Worm (Caenorhabditis elegans) whole organism, L1 larva: ENCODE data around the gene C54D10.10.

ENCODE experiments used
- lin-13 ChIP-seq: fragments of 150-350 bp; optimal IDR thresholded peaks from 2 replicates; lab custom pipeline; 2014; ENCODE audit warnings: missing biosample characterization, missing genetic modification reagents, missing genetic modification characterization
- lin-35 ChIP-seq, 2 experiments: fragments of 150-350 bp; optimal IDR thresholded peaks; 2 replicates each; lab custom pipeline; 2014; ENCODE audit warnings: missing biosample characterization in 2 of 2, missing genetic modification characterization in 2 of 2, missing genetic modification reagents in 2 of 2
- lin-39 ChIP-seq: fragments of 150-350 bp; optimal IDR thresholded peaks from 2 replicates; lab custom pipeline; 2014; ENCODE audit warnings: missing biosample characterization, missing genetic modification reagents, missing genetic modification characterization
- nhr-11 ChIP-seq: fragments of 150-350 bp; optimal IDR thresholded peaks from 2 replicates; lab custom pipeline; 2014; ENCODE audit warnings: missing biosample characterization, missing genetic modification characterization
- nhr-76 ChIP-seq: sonication (generic microtip); optimal IDR thresholded peaks from 2 replicates; lab custom pipeline; 2017; ENCODE audit warnings: missing biosample characterization, missing genetic modification characterization
- nhr-77 ChIP-seq: fragments of 150-350 bp; optimal IDR thresholded peaks from 2 replicates; lab custom pipeline; 2014; ENCODE audit warnings: missing biosample characterization, missing genetic modification characterization
- skn-1 ChIP-seq: fragments of 150-350 bp; optimal IDR thresholded peaks from 2 replicates; lab custom pipeline; 2014; ENCODE audit warnings: missing biosample characterization, missing genetic modification characterization
- snpc-4 ChIP-seq: fragments of 150-350 bp; optimal IDR thresholded peaks from 2 replicates; lab custom pipeline; 2014; ENCODE audit warnings: missing biosample characterization, missing genetic modification characterization
- sptf-1 ChIP-seq: fragments of 150-350 bp; optimal IDR thresholded peaks from 2 replicates; lab custom pipeline; 2014; ENCODE audit warnings: missing biosample characterization, missing genetic modification characterization
- unc-62 ChIP-seq: fragments of 150-350 bp; optimal IDR thresholded peaks from 2 replicates; lab custom pipeline; 2014; ENCODE audit warnings: missing biosample characterization, missing genetic modification reagents, missing genetic modification characterization
- ztf-4 ChIP-seq: fragments of 150-350 bp; optimal IDR thresholded peaks from 2 replicates; lab custom pipeline; 2014; ENCODE audit warnings: missing biosample characterization, missing genetic modification characterization

DNA sequence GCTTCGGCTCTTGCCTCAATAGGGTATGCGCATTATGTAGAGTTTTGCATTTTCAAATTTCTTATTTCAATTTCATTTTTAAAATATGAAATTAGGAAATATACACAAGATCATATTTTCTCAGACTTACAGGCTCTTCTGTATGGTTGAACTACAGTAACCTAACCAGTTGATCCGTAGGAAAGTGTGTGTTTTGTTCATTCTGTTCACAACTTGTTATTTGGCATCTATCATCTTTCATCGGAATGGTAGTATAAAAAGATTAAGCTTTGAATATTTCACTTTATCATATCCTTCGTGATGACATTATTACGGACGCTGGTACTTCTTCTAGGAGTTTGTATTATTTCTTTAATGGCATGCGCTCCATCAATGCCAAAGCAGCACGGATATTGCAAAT lies 43.9 kb downstream of the C54D10.10 start, which contains the start of gene K01D12.10:
- TF ChIP-seq lin-35 (GFP tag; optimal IDR thresholded peaks at IDR 0.05; lab: Kevin White, UChicago) (no peak), unc-62 (no peak), nhr-11 (tag; lab: Kevin White, UChicago) (no peak), lin-13 (GFP tag; lab: Kevin White, UChicago) (no peak), snpc-4 (tag; lab: Kevin White, UChicago) (no peak), skn-1 (no peak), nhr-77 (tag; lab: Kevin White, UChicago) (no peak), sptf-1 (tag; lab: Kevin White, UChicago) (no peak), ztf-4 (tag; lab: Kevin White, UChicago) (no peak), nhr-76 (no peak), lin-39 (tag; lab: Kevin White, UChicago) (no peak)
